Worm (Caenorhabditis elegans) whole organism, L3 larva: Measurements from ENCODE around the gene copg-1.

Experiments
- R02D3.7 ChIP-seq: fragments of 150-350 bp; optimal IDR thresholded peaks from 2 replicates; lab custom pipeline; 2014; ENCODE audit warnings: missing biosample characterization, missing genetic modification characterization
- aly-2 ChIP-seq: fragments of 150-350 bp; optimal IDR thresholded peaks from 2 replicates; lab custom pipeline; 2014; ENCODE audit warnings: missing biosample characterization, missing genetic modification characterization
- ceh-82 ChIP-seq: fragments of 150-350 bp; optimal IDR thresholded peaks from 2 replicates; lab custom pipeline; 2014; ENCODE audit warnings: missing biosample characterization, missing genetic modification characterization
- daf-12 ChIP-seq: fragments of 150-350 bp; optimal IDR thresholded peaks from 2 replicates; lab custom pipeline; 2014; ENCODE audit warnings: missing biosample characterization, missing genetic modification reagents, missing genetic modification characterization
- egl-5 ChIP-seq: fragments of 150-350 bp; optimal IDR thresholded peaks from 2 replicates; lab custom pipeline; 2017; ENCODE audit warnings: missing biosample characterization, missing genetic modification reagents, missing genetic modification characterization, inconsistent platforms
- elt-1 ChIP-seq: fragments of 150-350 bp; optimal IDR thresholded peaks from 2 replicates; lab custom pipeline; 2014; ENCODE audit warnings: missing biosample characterization, missing genetic modification characterization
- elt-2 ChIP-seq: sonication (generic microtip); optimal IDR thresholded peaks from 2 replicates; lab custom pipeline; 2016; ENCODE audit warnings: missing genetic modification reagents, mild to moderate bottlenecking, missing genetic modification characterization, missing compliant biosample characterization
- elt-3 ChIP-seq, 3 experiments: fragments of 150-350 bp in 1 of 3; sonication (generic microtip) in 2 of 3; optimal IDR thresholded peaks; 2 replicates in 2 of 3; 4 replicates in 1 of 3; lab custom pipeline; 2014 to 2017; ENCODE audit warnings: missing biosample characterization in 3 of 3, missing genetic modification characterization in 3 of 3
- eor-1 ChIP-seq, 2 experiments: fragments of 150-350 bp; optimal IDR thresholded peaks; 2 replicates each; lab custom pipeline; 2014 to 2018; ENCODE audit warnings: missing biosample characterization in 2 of 2, missing genetic modification characterization in 2 of 2
- fkh-10 ChIP-seq: sonication (generic microtip); optimal IDR thresholded peaks from 2 replicates; lab custom pipeline; 2017; ENCODE audit warnings: missing biosample characterization, missing genetic modification reagents, missing genetic modification characterization
- fkh-2 ChIP-seq: fragments of 150-350 bp; optimal IDR thresholded peaks from 2 replicates; lab custom pipeline; 2014; ENCODE audit warnings: missing biosample characterization, missing genetic modification reagents, missing genetic modification characterization
- fos-1 ChIP-seq: fragments of 150-350 bp; optimal IDR thresholded peaks from 2 replicates; lab custom pipeline; 2014; ENCODE audit warnings: missing biosample characterization, missing genetic modification characterization
- hmg-11 ChIP-seq: sonication (generic microtip); optimal IDR thresholded peaks from 2 replicates; lab custom pipeline; 2016; ENCODE audit warnings: missing genetic modification characterization, missing compliant biosample characterization
- jun-1 ChIP-seq: fragments of 150-350 bp; optimal IDR thresholded peaks from 2 replicates; lab custom pipeline; 2014; ENCODE audit warnings: missing biosample characterization, missing genetic modification reagents, missing genetic modification characterization
- lin-15B ChIP-seq: fragments of 150-350 bp; optimal IDR thresholded peaks from 2 replicates; lab custom pipeline; 2014; ENCODE audit warnings: missing biosample characterization, missing genetic modification characterization
- lsy-12 ChIP-seq: sonication (generic microtip); optimal IDR thresholded peaks from 2 replicates; lab custom pipeline; 2016; ENCODE audit warnings: mild to moderate bottlenecking, missing genetic modification characterization, missing compliant biosample characterization
- mdl-1 ChIP-seq: fragments of 150-350 bp; optimal IDR thresholded peaks from 2 replicates; lab custom pipeline; 2014; ENCODE audit warnings: missing biosample characterization, missing genetic modification characterization
- mml-1 ChIP-seq: fragments of 150-350 bp; sonication (generic microtip); optimal IDR thresholded peaks from 3 replicates; lab custom pipeline; 2014; ENCODE audit warnings: missing biosample characterization, missing genetic modification characterization
- nhr-11 ChIP-seq: fragments of 150-350 bp; optimal IDR thresholded peaks from 2 replicates; lab custom pipeline; 2014; ENCODE audit warnings: missing biosample characterization, missing genetic modification characterization
- nhr-12 ChIP-seq: fragments of 150-350 bp; optimal IDR thresholded peaks from 2 replicates; lab custom pipeline; 2014; ENCODE audit warnings: missing biosample characterization, missing genetic modification characterization
- nhr-237 ChIP-seq: fragments of 150-350 bp; optimal IDR thresholded peaks from 2 replicates; lab custom pipeline; 2014; ENCODE audit warnings: missing biosample characterization, missing genetic modification characterization
- nhr-25 ChIP-seq: sonication (generic microtip); optimal IDR thresholded peaks from 2 replicates; lab custom pipeline; 2017; ENCODE audit warnings: missing biosample characterization, missing genetic modification characterization
- nhr-28 ChIP-seq: fragments of 150-350 bp; optimal IDR thresholded peaks from 2 replicates; lab custom pipeline; 2014; ENCODE audit warnings: missing biosample characterization, missing genetic modification characterization
- nhr-77 ChIP-seq: fragments of 150-350 bp; optimal IDR thresholded peaks from 2 replicates; lab custom pipeline; 2014; ENCODE audit warnings: missing biosample characterization, missing genetic modification characterization
- pha-4 ChIP-seq: fragments of 150-350 bp; optimal IDR thresholded peaks from 2 replicates; lab custom pipeline; 2014; ENCODE audit warnings: missing biosample characterization, missing genetic modification reagents, missing genetic modification characterization
- sea-2 ChIP-seq: fragments of 150-350 bp; sonication (generic microtip); optimal IDR thresholded peaks from 4 replicates; lab custom pipeline; 2014; ENCODE audit warnings: missing biosample characterization, missing genetic modification reagents, missing genetic modification characterization
- skn-1 ChIP-seq: fragments of 150-350 bp; optimal IDR thresholded peaks from 2 replicates; lab custom pipeline; 2014; ENCODE audit warnings: missing biosample characterization, missing genetic modification characterization
- tbx-2 ChIP-seq: sonication (generic microtip); optimal IDR thresholded peaks from 2 replicates; lab custom pipeline; 2016; ENCODE audit warnings: mild to moderate bottlenecking, missing genetic modification characterization, missing compliant biosample characterization
- unc-39 ChIP-seq: sonication (generic microtip); optimal IDR thresholded peaks from 4 replicates; lab custom pipeline; 2017; ENCODE audit warnings: missing biosample characterization, missing genetic modification characterization
- unc-62 ChIP-seq: fragments of 150-350 bp; sonication (generic microtip); optimal IDR thresholded peaks from 4 replicates; lab custom pipeline; 2014; ENCODE audit warnings: missing biosample characterization, missing genetic modification reagents, missing genetic modification characterization
- ztf-11 ChIP-seq: fragments of 150-350 bp; optimal IDR thresholded peaks from 2 replicates; lab custom pipeline; 2014; ENCODE audit warnings: missing biosample characterization, missing genetic modification characterization
- ztf-4 ChIP-seq: fragments of 150-350 bp; optimal IDR thresholded peaks from 2 replicates; lab custom pipeline; 2014; ENCODE audit warnings: missing biosample characterization, missing genetic modification characterization

Gene copg-1

ce11 chrIV:10128906-10129386 lies 22.8 kb upstream of the copg-1 start, which contains the start of the genes gtbp-1 and K08F4.3 (continued):
- TF ChIP-seq lin-15B (tag; lab: Kevin White, UChicago) (peak; percentile 94), elt-2 (peak; percentile 46), egl-5 (tag; lab: Kevin White, UChicago) (peak; percentile 94), jun-1 (no peak)

- TF ChIP-seq ztf-11 (tag; lab: Kevin White, UChicago) (no peak), ceh-82 (no peak), fkh-2 (tag; lab: Kevin White, UChicago) (no peak), nhr-12 (no peak), nhr-11 (no peak)
- TF ChIP-seq, all 47 proteins: peak for 0
These were observed 21.8 kb upstream of the copg-1 start, which contains the start of gene glt-3 for ce11 chrIV:10129957-10130356. Gene glt-3, plus strand, starts transcription at chrIV:10130257.

- no peak for TF ChIP-seq nhr-25 (tag; lab: Kevin White, UChicago)
- TF ChIP-seq nhr-28 = no peak
- no peak for TF ChIP-seq nhr-11
- TF ChIP-seq tbx-2 (tag; lab: Kevin White, UChicago) = no peak
- no peak for TF ChIP-seq mml-1 (tag; lab: Kevin White, UChicago)
- TF ChIP-seq mdl-1 = no peak
- no peak for TF ChIP-seq pha-4 (tag; lab: Kevin White, UChicago)
- no peak for TF ChIP-seq lsy-12 (tag; lab: Kevin White, UChicago)
- no peak for TF ChIP-seq lin-15B (tag; lab: Kevin White, UChicago)
- no peak for TF ChIP-seq jun-1
- TF ChIP-seq unc-39 (tag; lab: Kevin White, UChicago) = no peak
- no peak for TF ChIP-seq elt-3 (tag; optimal IDR thresholded peaks at IDR 0.05; lab: Kevin White, UChicago)
- TF ChIP-seq ztf-4 = no peak
- TF ChIP-seq nhr-77 = no peak
- no peak for TF ChIP-seq fos-1 (tag; lab: Kevin White, UChicago)
- TF ChIP-seq nhr-237 (tag; lab: Kevin White, UChicago) = no peak
- TF ChIP-seq unc-62 (GFP tag; lab: Kevin White, UChicago) = no peak
- no peak for TF ChIP-seq eor-1 (tag; optimal IDR thresholded peaks at IDR 0.05; lab: Kevin White, UChicago)
These were observed 15.9 kb upstream of the copg-1 start, which contains the start of gene K08F4.5 for ce11 chrIV:10135817-10136216. Gene K08F4.5, minus strand, starts transcription at chrIV:10135917.

ce11 chrIV:10137804-10138203 lies 13.9 kb upstream of the copg-1 start, which contains the start of gene K08F4.12:
Gene K08F4.12, plus strand, starts transcription at chrIV:10138104.
- no peak for TF ChIP-seq unc-62 (GFP tag; lab: Kevin White, UChicago)
- no peak for TF ChIP-seq fkh-10 (GFP tag; lab: Kevin White, UChicago)
- TF ChIP-seq eor-1 (tag; optimal IDR thresholded peaks at IDR 0.05; lab: Kevin White, UChicago) = no peak
- no peak for TF ChIP-seq hmg-11
- TF ChIP-seq sea-2 (GFP tag; lab: Kevin White, UChicago) = no peak
- no peak for TF ChIP-seq R02D3.7 (tag; lab: Kevin White, UChicago)
- no peak for TF ChIP-seq jun-1
- TF ChIP-seq lsy-12 (tag; lab: Kevin White, UChicago) = no peak
- TF ChIP-seq nhr-12 = no peak
- no peak for TF ChIP-seq nhr-77
- no peak for TF ChIP-seq ztf-4
- no peak for TF ChIP-seq nhr-28
- no peak for TF ChIP-seq pha-4 (tag; lab: Kevin White, UChicago)
- TF ChIP-seq fkh-2 (tag; lab: Kevin White, UChicago) = no peak
- no peak for TF ChIP-seq aly-2
- TF ChIP-seq ceh-82 = no peak
- TF ChIP-seq, all 47 proteins: peak for 0

- TF ChIP-seq daf-12 (tag; lab: Kevin White, UChicago) (no peak), pha-4 (tag; lab: Kevin White, UChicago) (peak; percentile 33), elt-1 (tag; lab: Kevin White, UChicago) (no peak), sea-2 (GFP tag; lab: Kevin White, UChicago) (no peak), mml-1 (tag; lab: Kevin White, UChicago) (no peak)
These were observed 11.6 kb upstream of the copg-1 start, which contains the start of gene gst-3 for ce11 chrIV:10140143-10140542. Gene gst-3, minus strand, starts transcription at chrIV:10140243.

- TF ChIP-seq skn-1 (tag; lab: Kevin White, UChicago) (peak; percentile 43), jun-1 (no peak)
These were observed 9.7 kb upstream of the copg-1 start, which contains the start of the genes gst-2, gst-4 and dhs-12 for ce11 chrIV:10141930-10142505. Gene gst-2, minus strand, starts transcription at chrIV:10142061. Gene gst-4, plus strand, starts transcription at chrIV:10142225. Gene dhs-12, plus strand, starts transcription at chrIV:10142455.
